Worm (Caenorhabditis elegans) whole organism, L2 larva: ENCODE data around the gene F55B11.7.
"Not testable (repeated sequence)": the region's sequence is repeated elsewhere in the genome, so short reads cannot be mapped to it uniquely, and the experiment has no call there.

Experiments
- ama-1 ChIP-seq: fragments of 150-350 bp; optimal IDR thresholded peaks from 2 replicates; lab custom pipeline; 2018; ENCODE audit warnings: inconsistent platforms
- blmp-1 ChIP-seq: sonication (generic microtip); optimal IDR thresholded peaks from 2 replicates; lab custom pipeline; 2017; ENCODE audit warnings: missing genetic modification characterization, mild to moderate bottlenecking, missing compliant biosample characterization, antibody characterized with exemption, moderate library complexity; ENCODE audit not compliant: insufficient read depth
- crh-2 ChIP-seq: sonication (generic microtip); optimal IDR thresholded peaks from 2 replicates; lab custom pipeline; 2017; ENCODE audit warnings: missing biosample characterization, missing genetic modification characterization
- egl-27 ChIP-seq: sonication (generic microtip); optimal IDR thresholded peaks from 3 replicates; lab custom pipeline; 2017; ENCODE audit warnings: missing biosample characterization, missing genetic modification reagents, missing genetic modification characterization
- fos-1 ChIP-seq: fragments of 150-350 bp; optimal IDR thresholded peaks from 2 replicates; lab custom pipeline; 2014; ENCODE audit warnings: missing biosample characterization, missing genetic modification characterization
- lin-13 ChIP-seq: fragments of 150-350 bp; optimal IDR thresholded peaks from 2 replicates; lab custom pipeline; 2014; ENCODE audit warnings: missing biosample characterization, missing genetic modification reagents, missing genetic modification characterization
- lin-39 ChIP-seq: fragments of 150-350 bp; optimal IDR thresholded peaks from 2 replicates; lab custom pipeline; 2014; ENCODE audit warnings: missing biosample characterization, missing genetic modification reagents, missing genetic modification characterization
- lsy-2 ChIP-seq, 2 experiments: fragments of 150-350 bp in 1 of 2; sonication (generic microtip) in 1 of 2; optimal IDR thresholded peaks; 2 replicates each; lab custom pipeline; 2014 to 2017; ENCODE audit warnings: missing biosample characterization in 2 of 2, missing genetic modification characterization in 2 of 2
- mab-5 ChIP-seq: fragments of 150-350 bp; optimal IDR thresholded peaks from 2 replicates; lab custom pipeline; 2014; ENCODE audit warnings: missing biosample characterization, missing genetic modification characterization
- nhr-10 ChIP-seq: sonication (generic microtip); optimal IDR thresholded peaks from 2 replicates; lab custom pipeline; 2017; ENCODE audit warnings: missing biosample characterization, missing genetic modification characterization
- nhr-11 ChIP-seq: fragments of 150-350 bp; optimal IDR thresholded peaks from 2 replicates; lab custom pipeline; 2014; ENCODE audit warnings: missing biosample characterization, missing genetic modification characterization
- nhr-12 ChIP-seq: fragments of 150-350 bp; optimal IDR thresholded peaks from 2 replicates; lab custom pipeline; 2014; ENCODE audit warnings: missing biosample characterization, missing genetic modification characterization
- skn-1 ChIP-seq: sonication (generic microtip); optimal IDR thresholded peaks from 2 replicates; lab custom pipeline; 2017; ENCODE audit warnings: missing biosample characterization, missing genetic modification characterization
- ztf-4 ChIP-seq: fragments of 150-350 bp; optimal IDR thresholded peaks from 2 replicates; lab custom pipeline; 2014; ENCODE audit warnings: missing biosample characterization, missing genetic modification characterization

- TF ChIP-seq fos-1; blmp-1 (tag; lab: Kevin White, UChicago); nhr-12; skn-1 (tag; lab: Kevin White, UChicago); lin-13 (GFP tag; lab: Kevin White, UChicago); lsy-2 (tag; optimal IDR thresholded peaks at IDR 0.05; lab: Kevin White, UChicago); mab-5 (tag; lab: Kevin White, UChicago); nhr-11 (tag; lab: Kevin White, UChicago); lin-39 (tag; lab: Kevin White, UChicago); nhr-10 (tag; lab: Kevin White, UChicago); ama-1 (lab: Kevin White, UChicago); crh-2 (tag; lab: Kevin White, UChicago); egl-27 (tag; lab: Kevin White, UChicago); ztf-4: not testable (repeated sequence)
These were observed 48.0 kb downstream of the F55B11.7 start, which contains the start of gene Y67A10A.7 for ce11 chrIV:14373814-14374213.
